Fruit fly (Drosophila melanogaster) whole organism, wandering third instar larva: ENCODE data around the gene karr.
A peak's percentile ranks its signal among the peaks of the same experiment; 100 is the strongest.

ENCODE experiments used
- Abd-B ChIP-seq: fragments of >200 bp; optimal IDR thresholded peaks from 2 replicates; lab custom pipeline; 2017; ENCODE audit warnings: missing biosample characterization, missing genetic modification characterization
- CG32264 ChIP-seq: fragments of 200-800 bp; sonication (Bioruptor generic); optimal IDR thresholded peaks from 2 replicates; lab custom pipeline; 2016; ENCODE audit warnings: missing biosample characterization, missing genetic modification characterization
- CG9705 ChIP-seq: fragments of 200-800 bp; sonication (Bioruptor generic); optimal IDR thresholded peaks from 2 replicates; lab custom pipeline; 2018; ENCODE audit warnings: missing biosample characterization, mild to moderate bottlenecking, missing genetic modification characterization
- CrebA ChIP-seq: fragments of 200-800 bp; sonication (Bioruptor generic); optimal IDR thresholded peaks from 2 replicates; lab custom pipeline; 2016; ENCODE audit warnings: missing biosample characterization, mild to moderate bottlenecking, missing genetic modification characterization, borderline replicate concordance
- Dfd ChIP-seq: fragments of >200 bp; optimal IDR thresholded peaks from 2 replicates; lab custom pipeline; 2017; ENCODE audit warnings: missing biosample characterization, missing genetic modification characterization
- Dif ChIP-seq: fragments of 200-275, 200-300 bp; sonication (Bioruptor generic); optimal IDR thresholded peaks from 2 replicates; lab custom pipeline; 2018; ENCODE audit warnings: missing biosample characterization, missing genetic modification characterization; ENCODE audit not compliant: partially characterized antibody
- GATAd ChIP-seq: sonication (Bioruptor generic); optimal IDR thresholded peaks from 2 replicates; lab custom pipeline; 2016; ENCODE audit warnings: missing biosample characterization, missing genetic modification characterization
- HLH106 ChIP-seq: fragments of 200-800 bp; optimal IDR thresholded peaks from 3 replicates; lab custom pipeline; 2019; ENCODE audit warnings: missing biosample characterization, mild to moderate bottlenecking, missing genetic modification characterization, moderate library complexity
- Hnf4 ChIP-seq: fragments of 200-800 bp; sonication (Bioruptor generic); optimal IDR thresholded peaks from 2 replicates; lab custom pipeline; 2016; ENCODE audit warnings: missing biosample characterization, mild to moderate bottlenecking, missing genetic modification characterization
- Hr78 ChIP-seq: fragments of >200 bp; optimal IDR thresholded peaks from 2 replicates; lab custom pipeline; 2017; ENCODE audit warnings: missing biosample characterization, missing genetic modification characterization
- Hr83 ChIP-seq: fragments of 200-300 bp; sonication (Bioruptor generic); optimal IDR thresholded peaks from 2 replicates; lab custom pipeline; 2016; ENCODE audit warnings: missing biosample characterization, mild to moderate bottlenecking, missing genetic modification characterization, moderate library complexity; ENCODE audit not compliant: poor library complexity, severe bottlenecking
- Jra ChIP-seq: sonication (Bioruptor generic); optimal IDR thresholded peaks from 2 replicates; lab custom pipeline; 2016; ENCODE audit warnings: missing biosample characterization, missing genetic modification characterization
- Mio ChIP-seq: sonication (Bioruptor generic); optimal IDR thresholded peaks from 2 replicates; lab custom pipeline; 2016; ENCODE audit warnings: missing biosample characterization, missing genetic modification characterization
- Myc ChIP-seq: fragments of >200 bp; optimal IDR thresholded peaks from 2 replicates; lab custom pipeline; 2017
- N ChIP-seq: fragments of >200 bp; optimal IDR thresholded peaks from 2 replicates; lab custom pipeline; 2018; ENCODE audit warnings: missing biosample characterization, missing external identifiers, missing genetic modification characterization
- OdsH ChIP-seq: fragments of 200-800 bp; sonication (Bioruptor generic); optimal IDR thresholded peaks from 2 replicates; lab custom pipeline; 2016; ENCODE audit warnings: missing biosample characterization, mild to moderate bottlenecking, missing genetic modification characterization
- Rel ChIP-seq, 2 experiments: fragments of 200-800 bp; sonication (Bioruptor generic) in 1 of 2; optimal IDR thresholded peaks; 2 replicates in 1 of 2; 3 replicates in 1 of 2; lab custom pipeline; 2016 to 2019; ENCODE audit warnings: mild to moderate bottlenecking in 2 of 2, missing biosample characterization in 2 of 2, missing genetic modification characterization in 2 of 2, moderate library complexity in 1 of 2
- Sp1 ChIP-seq: fragments of 200-800 bp; sonication (Bioruptor generic); optimal IDR thresholded peaks from 3 replicates; lab custom pipeline; 2019; ENCODE audit warnings: missing biosample characterization, mild to moderate bottlenecking, missing genetic modification characterization, moderate library complexity
- Vsx2 ChIP-seq: fragments of 200-300, 225-300 bp; sonication (Bioruptor generic); optimal IDR thresholded peaks from 2 replicates; lab custom pipeline; 2018; ENCODE audit warnings: missing biosample characterization, missing genetic modification characterization; ENCODE audit not compliant: partially characterized antibody
- br ChIP-seq: fragments of 200-800 bp; sonication (Bioruptor generic); optimal IDR thresholded peaks from 2 replicates; lab custom pipeline; 2016; ENCODE audit warnings: missing biosample characterization, missing genetic modification characterization
- brk ChIP-seq: fragments of 200-800 bp; sonication (Bioruptor generic); optimal IDR thresholded peaks from 2 replicates; lab custom pipeline; 2016; ENCODE audit warnings: missing biosample characterization, mild to moderate bottlenecking, missing genetic modification characterization
- dl ChIP-seq, 2 experiments: fragments of 175-275, 200-275 bp in 1 of 2; fragments of 200-275 bp in 1 of 2; sonication (Bioruptor generic); optimal IDR thresholded peaks; lab custom pipeline; 2018; ENCODE audit warnings: mild to moderate bottlenecking in 2 of 2, missing biosample characterization in 2 of 2, missing genetic modification characterization in 2 of 2, moderate library complexity in 2 of 2; ENCODE audit not compliant: partially characterized antibody in 2 of 2, insufficient read depth in 1 of 2
- dmrt93B ChIP-seq: fragments of 200-800 bp; sonication (Bioruptor generic); optimal IDR thresholded peaks from 2 replicates; lab custom pipeline; 2018; ENCODE audit warnings: missing biosample characterization, mild to moderate bottlenecking, missing genetic modification characterization
- dsf ChIP-seq: sonication (Bioruptor generic); optimal IDR thresholded peaks from 2 replicates; lab custom pipeline; 2016; ENCODE audit warnings: missing biosample characterization, missing genetic modification characterization, borderline replicate concordance
- ey ChIP-seq: fragments of 200-800 bp; sonication (Bioruptor generic); optimal IDR thresholded peaks from 2 replicates; lab custom pipeline; 2016; ENCODE audit warnings: missing biosample characterization, missing genetic modification characterization
- foxo ChIP-seq, 2 experiments: fragments of 200-800 bp; sonication (Bioruptor generic); optimal IDR thresholded peaks; 2 replicates in 1 of 2; 3 replicates in 1 of 2; lab custom pipeline; 2016 to 2017; ENCODE audit warnings: missing biosample characterization in 2 of 2, missing genetic modification characterization in 2 of 2
- fru ChIP-seq: fragments of 200-800 bp; sonication (Bioruptor generic); optimal IDR thresholded peaks from 3 replicates; lab custom pipeline; 2016; ENCODE audit warnings: missing biosample characterization, mild to moderate bottlenecking, missing genetic modification characterization
- h ChIP-seq: fragments of 200-800 bp; sonication (Bioruptor generic); optimal IDR thresholded peaks from 3 replicates; lab custom pipeline; 2016; ENCODE audit warnings: missing biosample characterization, mild to moderate bottlenecking, missing genetic modification characterization
- jim ChIP-seq: fragments of 175-275, 200-325 bp; sonication (Bioruptor generic); optimal IDR thresholded peaks from 2 replicates; lab custom pipeline; 2016; ENCODE audit warnings: missing biosample characterization, mild to moderate bottlenecking, missing genetic modification characterization
- lola ChIP-seq: fragments of >200 bp; optimal IDR thresholded peaks from 2 replicates; lab custom pipeline; 2017; ENCODE audit warnings: missing biosample characterization, missing genetic modification characterization
- pan ChIP-seq: fragments of >200 bp; optimal IDR thresholded peaks from 2 replicates; lab custom pipeline; 2017
- psq ChIP-seq: fragments of 200-800 bp; sonication (Bioruptor generic); optimal IDR thresholded peaks from 3 replicates; lab custom pipeline; 2017; ENCODE audit warnings: missing biosample characterization, mild to moderate bottlenecking, missing genetic modification characterization, moderate library complexity
- rgr ChIP-seq: fragments of 200-800 bp; sonication (Bioruptor generic); optimal IDR thresholded peaks from 3 replicates; lab custom pipeline; 2016; ENCODE audit warnings: missing biosample characterization, mild to moderate bottlenecking, missing genetic modification characterization
- sage ChIP-seq: fragments of 200-800 bp; sonication (Bioruptor generic); optimal IDR thresholded peaks from 2 replicates; lab custom pipeline; 2016; ENCODE audit warnings: missing biosample characterization, mild to moderate bottlenecking, missing genetic modification characterization
- sv ChIP-seq: fragments of 200-800 bp; sonication (Bioruptor generic); optimal IDR thresholded peaks from 3 replicates; lab custom pipeline; 2016; ENCODE audit warnings: missing biosample characterization, missing genetic modification characterization
- tai ChIP-seq: sonication (Bioruptor generic); optimal IDR thresholded peaks from 2 replicates; lab custom pipeline; 2016; ENCODE audit warnings: missing biosample characterization, missing genetic modification characterization
- usp ChIP-seq: fragments of >200 bp; optimal IDR thresholded peaks from 2 replicates; lab custom pipeline; 2017; ENCODE audit warnings: missing biosample characterization, missing genetic modification characterization
- woc ChIP-seq: sonication (Bioruptor generic); optimal IDR thresholded peaks from 2 replicates; lab custom pipeline; 2016; ENCODE audit warnings: missing biosample characterization, mild to moderate bottlenecking, missing genetic modification characterization

karr gene

dm6 chrX:20110475-20110874, at the start of gene karr:
Gene karr (minus strand): TSS chrX:20110575.
- TF ChIP-seq fru (GFP tag; lab: Kevin White, UChicago) (no peak), tai (GFP tag; lab: Kevin White, UChicago) (no peak), dsf (GFP tag; lab: Kevin White, UChicago) (no peak), ey (GFP tag; lab: Kevin White, UChicago) (no peak), h (GFP tag; lab: Kevin White, UChicago) (no peak), Hnf4 (GFP tag; lab: Kevin White, UChicago) (no peak), dmrt93B (GFP tag; lab: Kevin White, UChicago) (no peak), OdsH (GFP tag; lab: Kevin White, UChicago) (no peak), Rel (GFP tag; optimal IDR thresholded peaks at IDR 0.05; lab: Kevin White, UChicago) (no peak), Rel (tag; optimal IDR thresholded peaks at IDR 0.05; lab: Kevin White, UChicago) (no peak), GATAd (no peak), woc (GFP tag; lab: Kevin White, UChicago) (no peak), Jra (GFP tag; lab: Kevin White, UChicago) (no peak), foxo (GFP tag; optimal IDR thresholded peaks at IDR 0.05; lab: Kevin White, UChicago) (no peak), brk (GFP tag; lab: Kevin White, UChicago) (no peak), CrebA (no peak), CG9705 (no peak)

- peak; percentile 43 for TF ChIP-seq Hnf4 (GFP tag; lab: Kevin White, UChicago)
- peak in 1 of 2 experiments; percentile 0 for TF ChIP-seq foxo (GFP tag; optimal IDR thresholded peaks at IDR 0.05; lab: Kevin White, UChicago)
- TF ChIP-seq rgr: peak; percentile 17
- peak; percentile 4 for TF ChIP-seq dsf (GFP tag; lab: Kevin White, UChicago)
- no peak for TF ChIP-seq Rel (GFP tag; optimal IDR thresholded peaks at IDR 0.05; lab: Kevin White, UChicago)
- TF ChIP-seq Rel (tag; optimal IDR thresholded peaks at IDR 0.05; lab: Kevin White, UChicago): no peak
- peak; percentile 29 for TF ChIP-seq h (GFP tag; lab: Kevin White, UChicago)
- no peak for TF ChIP-seq CG9705
- TF ChIP-seq sage (GFP tag; lab: Kevin White, UChicago): peak; percentile 2
- no peak for TF ChIP-seq Dif (GFP tag; lab: Kevin White, UChicago)
- peak; percentile 40 for TF ChIP-seq Jra (GFP tag; lab: Kevin White, UChicago)
- peak; percentile 24 for TF ChIP-seq sv (GFP tag; lab: Kevin White, UChicago)
- TF ChIP-seq, all 38 proteins: peak for 8
These were observed 49.3 kb upstream of the karr start, which contains the start of gene Rab35 for dm6 chrX:20159679-20160140. Gene Rab35 (minus strand): TSS chrX:20159872.

dm6 chrX:20158943-20159385, 48.6 kb upstream of the karr start:
- TF ChIP-seq sage (GFP tag; lab: Kevin White, UChicago) (no peak), foxo (GFP tag; optimal IDR thresholded peaks at IDR 0.05; lab: Kevin White, UChicago) (no peak), GATAd (no peak), rgr (no peak), Dfd (GFP tag; lab: Kevin White, UChicago) (no peak), Hnf4 (GFP tag; lab: Kevin White, UChicago) (no peak), Jra (GFP tag; lab: Kevin White, UChicago) (no peak), Sp1 (GFP tag; lab: Kevin White, UChicago) (peak; percentile 11), Abd-B (GFP tag; lab: Kevin White, UChicago) (no peak), HLH106 (tag; lab: Kevin White, UChicago) (no peak), dsf (GFP tag; lab: Kevin White, UChicago) (no peak), pan (lab: Kevin White, UChicago) (no peak), tai (GFP tag; lab: Kevin White, UChicago) (no peak), Hr83 (GFP tag; lab: Kevin White, UChicago) (peak; percentile 62), dmrt93B (GFP tag; lab: Kevin White, UChicago) (no peak), CG32264 (GFP tag; lab: Kevin White, UChicago) (no peak), h (GFP tag; lab: Kevin White, UChicago) (peak; percentile 50), OdsH (GFP tag; lab: Kevin White, UChicago) (no peak), Hr78 (no peak), jim (GFP tag; lab: Kevin White, UChicago) (peak; percentile 89), CrebA (no peak), br (GFP tag; lab: Kevin White, UChicago) (no peak), sv (GFP tag; lab: Kevin White, UChicago) (no peak), Mio (GFP tag; lab: Kevin White, UChicago) (no peak), dl (GFP tag; optimal IDR thresholded peaks at IDR 0.05; lab: Kevin White, UChicago; ENCODE audit: insufficient read depth in 1 of 2, partially characterized antibody in 2 of 2) (peak in 1 of 2 experiments; percentile 86), Myc (no peak), Dif (GFP tag; lab: Kevin White, UChicago) (peak; percentile 77), Vsx2 (GFP tag; lab: Kevin White, UChicago) (no peak), N (GFP tag; lab: Kevin White, UChicago) (no peak), CG9705 (no peak), lola (GFP tag; lab: Kevin White, UChicago) (no peak), Rel (GFP tag; optimal IDR thresholded peaks at IDR 0.05; lab: Kevin White, UChicago) (no peak), Rel (tag; optimal IDR thresholded peaks at IDR 0.05; lab: Kevin White, UChicago) (no peak), usp (no peak), fru (GFP tag; lab: Kevin White, UChicago) (no peak), brk (GFP tag; lab: Kevin White, UChicago) (no peak), ey (GFP tag; lab: Kevin White, UChicago) (no peak), woc (GFP tag; lab: Kevin White, UChicago) (no peak), psq (GFP tag; lab: Kevin White, UChicago) (no peak)
